Worm (Caenorhabditis elegans) whole organism, early embryonic: ENCODE measurements around the gene fbxa-112.

Experiments used
- F13C5.2 ChIP-seq: sonication (generic microtip); optimal IDR thresholded peaks from 2 replicates; lab custom pipeline; 2017; ENCODE audit warnings: mild to moderate bottlenecking, missing genetic modification characterization, inconsistent platforms, missing compliant biosample characterization
- aly-1 ChIP-seq: sonication (generic microtip); optimal IDR thresholded peaks from 2 replicates; lab custom pipeline; 2016; ENCODE audit warnings: missing genetic modification characterization, missing compliant biosample characterization
- ama-1 ChIP-seq: fragments of 150-350 bp; optimal IDR thresholded peaks from 2 replicates; lab custom pipeline; 2014
- ceh-13 ChIP-seq: fragments of 200-800 bp; sonication (Bioruptor generic); optimal IDR thresholded peaks from 2 replicates; lab custom pipeline; 2018; ENCODE audit warnings: mild to moderate bottlenecking, missing genetic modification characterization, missing compliant biosample characterization
- ets-7 ChIP-seq: sonication (generic microtip); optimal IDR thresholded peaks from 2 replicates; lab custom pipeline; 2016; ENCODE audit warnings: missing genotype, missing genetic modification characterization, missing compliant biosample characterization
- flt-1 ChIP-seq: fragments of 200-800 bp; sonication (Bioruptor generic); IDR thresholded peaks from 2 replicates; pipeline ENCODE4 v1.3.6; 2022; ENCODE audit warnings: missing genetic modification characterization, missing compliant biosample characterization
- hmbx-1 ChIP-seq: sonication (generic microtip); optimal IDR thresholded peaks from 2 replicates; lab custom pipeline; 2016; ENCODE audit warnings: mild to moderate bottlenecking, missing genetic modification characterization, missing compliant biosample characterization
- sea-1 ChIP-seq: fragments of 200-800 bp; sonication (Bioruptor generic); conservative IDR thresholded peaks from 2 replicates; pipeline ENCODE4 v1.3.6; 2022; ENCODE audit warnings: missing genetic modification characterization, missing compliant biosample characterization
- tbx-11 ChIP-seq: fragments of 200-800 bp; sonication (Bioruptor generic); IDR thresholded peaks from 2 replicates; pipeline ENCODE4 v1.3.6; 2022; ENCODE audit warnings: missing genetic modification characterization, missing compliant biosample characterization
- tbx-37 ChIP-seq: fragments of 200-800 bp; sonication (Bioruptor generic); conservative IDR thresholded peaks from 2 replicates; pipeline ENCODE4 v1.3.6; 2022; ENCODE audit warnings: missing genetic modification reagents, missing genetic modification characterization, missing compliant biosample characterization
- tra-4 ChIP-seq: sonication (generic microtip); optimal IDR thresholded peaks from 2 replicates; lab custom pipeline; 2017; ENCODE audit warnings: missing genetic modification characterization, missing compliant biosample characterization

ce11 chrV:16954766-16955165 is 6.9 kb upstream of the fbxa-112 start, which contains the start of gene srh-206:
- TF ChIP-seq aly-1 (tag; lab: Kevin White, UChicago) (no peak), F13C5.2 (tag; lab: Kevin White, UChicago) (no peak), ama-1 (lab: Kevin White, UChicago) (no peak), tbx-37 (GFP tag; lab: Robert Waterston, UW) (no peak), ceh-13 (no peak), tra-4 (tag; lab: Kevin White, UChicago) (no peak), hmbx-1 (tag; lab: Kevin White, UChicago) (no peak), tbx-11 (no peak), flt-1 (no peak), ets-7 (no peak), sea-1 (GFP tag; lab: Robert Waterston, UW) (no peak)
